Fruit fly (Drosophila melanogaster) whole organism, pupa: ENCODE measurements around the gene daed.

Experiments used
- CG10348 ChIP-seq: fragments of 200-800 bp; sonication (Bioruptor generic); IDR thresholded peaks from 2 replicates; pipeline ENCODE4 v1.3.6; 2022; ENCODE audit warnings: missing biosample characterization, missing genetic modification characterization
- CG13204 ChIP-seq: fragments of 200-800 bp; sonication (Bioruptor generic); optimal IDR thresholded peaks from 2 replicates; lab custom pipeline; 2018; ENCODE audit warnings: missing biosample characterization, mild to moderate bottlenecking, missing genetic modification characterization, moderate library complexity
- CG15710 ChIP-seq: fragments of 200-800 bp; sonication (Bioruptor generic); optimal IDR thresholded peaks from 2 replicates; lab custom pipeline; 2018; ENCODE audit warnings: missing biosample characterization, mild to moderate bottlenecking, missing genetic modification characterization, moderate library complexity
- CG17806 ChIP-seq: fragments of 200-800 bp; sonication (Bioruptor generic); optimal IDR thresholded peaks from 2 replicates; lab custom pipeline; 2018; ENCODE audit warnings: missing biosample characterization, mild to moderate bottlenecking, missing genetic modification characterization, moderate library complexity
- CG32121 ChIP-seq: fragments of 200-800 bp; sonication (Bioruptor generic); IDR thresholded peaks from 2 replicates; pipeline ENCODE4 v1.3.6; 2022; ENCODE audit warnings: missing biosample characterization, missing genetic modification characterization
- CG34367 ChIP-seq: fragments of 200-800 bp; sonication (Bioruptor generic); optimal IDR thresholded peaks from 2 replicates; lab custom pipeline; 2018; ENCODE audit warnings: missing biosample characterization, mild to moderate bottlenecking, missing genetic modification characterization
- CG4496 ChIP-seq: fragments of 200-800 bp; sonication (Bioruptor generic); IDR thresholded peaks from 3 replicates; pipeline ENCODE4 v1.3.6; 2022; ENCODE audit warnings: missing biosample characterization, missing genetic modification characterization
- CG8159 ChIP-seq: fragments of 200-800 bp; sonication (Bioruptor generic); optimal IDR thresholded peaks from 3 replicates; lab custom pipeline; 2018; ENCODE audit warnings: missing biosample characterization, mild to moderate bottlenecking, missing genetic modification characterization, moderate library complexity
- EcR ChIP-seq: fragments of 200-800 bp; sonication (Bioruptor generic); optimal IDR thresholded peaks from 3 replicates; lab custom pipeline; 2019; ENCODE audit warnings: missing biosample characterization, missing genetic modification characterization, mild to moderate bottlenecking, moderate library complexity, missing genetic modification reagents
- Ets98B ChIP-seq: fragments of 200-800 bp; sonication (Bioruptor generic); IDR thresholded peaks from 2 replicates; pipeline ENCODE4 v1.3.6; 2022; ENCODE audit warnings: missing biosample characterization, missing genetic modification characterization
- Pif1A ChIP-seq: fragments of 200-800 bp; sonication (Bioruptor generic); optimal IDR thresholded peaks from 3 replicates; lab custom pipeline; 2016; ENCODE audit warnings: missing biosample characterization, missing genetic modification characterization
- Pif1B ChIP-seq: fragments of 200-800 bp; sonication (Bioruptor generic); optimal IDR thresholded peaks from 3 replicates; lab custom pipeline; 2016; ENCODE audit warnings: missing biosample characterization, missing genetic modification characterization
- fd96Ca ChIP-seq: fragments of 200-800 bp; sonication (Bioruptor generic); IDR thresholded peaks from 3 replicates; pipeline ENCODE4 v1.3.6; 2022; ENCODE audit warnings: missing biosample characterization, missing genetic modification characterization
- rn ChIP-seq: fragments of 200-800 bp; sonication (Bioruptor generic); IDR thresholded peaks from 2 replicates; pipeline ENCODE4 v1.3.6; 2022; ENCODE audit warnings: missing biosample characterization, missing genetic modification characterization

dm6 chr2L:2199433-2199796 is 16.7 kb downstream of the daed start:
- TF ChIP-seq CG17806 (tag; lab: Kevin White, UChicago): no peak
- no peak for TF ChIP-seq CG13204 (GFP tag; lab: Kevin White, UChicago)
- no peak for TF ChIP-seq CG32121 (GFP tag; lab: Robert Waterston, UW)
- no peak for TF ChIP-seq CG8159
- no peak for TF ChIP-seq CG34367
- TF ChIP-seq CG10348 (GFP tag; lab: Robert Waterston, UW): no peak
- no peak for TF ChIP-seq CG4496
- no peak for TF ChIP-seq Pif1B (GFP tag; lab: Kevin White, UChicago)
- no peak for TF ChIP-seq CG15710
- TF ChIP-seq Pif1A (GFP tag; lab: Kevin White, UChicago): no peak
- no peak for TF ChIP-seq EcR
- TF ChIP-seq Ets98B (GFP tag; lab: Robert Waterston, UW): no peak
- no peak for TF ChIP-seq fd96Ca (GFP tag; lab: Robert Waterston, UW)
- no peak for TF ChIP-seq rn
